Fruit fly (Drosophila melanogaster) whole organism, prepupa: Measurements from ENCODE around the gene Snx21.
A peak's percentile ranks its signal among the peaks of the same experiment; 100 is the strongest.

ENCODE experiments used
- Blimp-1 ChIP-seq: fragments of 200-800 bp; sonication (Bioruptor generic); optimal IDR thresholded peaks from 3 replicates; lab custom pipeline; 2017; ENCODE audit warnings: missing biosample characterization, missing genetic modification characterization, mild to moderate bottlenecking, moderate library complexity, missing genetic modification reagents
- CG10631 ChIP-seq: fragments of 200-800 bp; sonication (Bioruptor generic); optimal IDR thresholded peaks from 2 replicates; lab custom pipeline; 2016; ENCODE audit warnings: missing biosample characterization, missing genetic modification characterization
- CG10669 ChIP-seq: fragments of 200-800 bp; sonication (Bioruptor generic); optimal IDR thresholded peaks from 3 replicates; lab custom pipeline; 2018; ENCODE audit warnings: missing biosample characterization, mild to moderate bottlenecking, missing genetic modification characterization, moderate library complexity
- CG11294 ChIP-seq: fragments of 200-800 bp; sonication (Bioruptor generic); IDR thresholded peaks from 2 replicates; pipeline ENCODE4 v1.3.6; 2022; ENCODE audit warnings: missing biosample characterization, missing genetic modification characterization
- CG11762 ChIP-seq: fragments of 200-800 bp; sonication (Bioruptor generic); optimal IDR thresholded peaks from 3 replicates; lab custom pipeline; 2016; ENCODE audit warnings: missing biosample characterization, missing genetic modification characterization; ENCODE audit not compliant: insufficient read depth
- CG11902 ChIP-seq: fragments of 200-800 bp; sonication (Bioruptor generic); optimal IDR thresholded peaks from 3 replicates; lab custom pipeline; 2016; ENCODE audit warnings: missing biosample characterization, missing genetic modification characterization
- CG15336 ChIP-seq: fragments of 200-800 bp; sonication (Bioruptor generic); IDR thresholded peaks from 2 replicates; pipeline ENCODE4 v1.3.6; 2022; ENCODE audit warnings: missing biosample characterization, missing genetic modification characterization
- CG1621 ChIP-seq: fragments of 200-800 bp; sonication (Bioruptor generic); optimal IDR thresholded peaks from 3 replicates; lab custom pipeline; 2018; ENCODE audit warnings: missing biosample characterization, mild to moderate bottlenecking, missing genetic modification characterization
- CG16779 ChIP-seq: fragments of 200-800 bp; sonication (Bioruptor generic); optimal IDR thresholded peaks from 3 replicates; lab custom pipeline; 2017; ENCODE audit warnings: missing biosample characterization, mild to moderate bottlenecking, missing genetic modification characterization
- CG3032 ChIP-seq: fragments of 200-800 bp; optimal IDR thresholded peaks from 2 replicates; lab custom pipeline; 2019; ENCODE audit warnings: missing biosample characterization, mild to moderate bottlenecking, missing genetic modification characterization, moderate library complexity
- CG32006 ChIP-seq: fragments of 200-800 bp; sonication (Bioruptor generic); optimal IDR thresholded peaks from 3 replicates; lab custom pipeline; 2017; ENCODE audit warnings: missing biosample characterization, mild to moderate bottlenecking, missing genetic modification characterization
- CG34406 ChIP-seq: fragments of 200-800 bp; sonication (Bioruptor generic); optimal IDR thresholded peaks from 3 replicates; lab custom pipeline; 2016; ENCODE audit warnings: missing biosample characterization, missing genetic modification characterization
- CG3919 ChIP-seq: fragments of 200-800 bp; sonication (Bioruptor generic); optimal IDR thresholded peaks from 3 replicates; lab custom pipeline; 2016; ENCODE audit warnings: missing biosample characterization, missing genetic modification characterization
- CG6163 ChIP-seq: fragments of 200-800 bp; sonication (Bioruptor generic); IDR thresholded peaks from 3 replicates; pipeline ENCODE4 v1.3.6; 2022; ENCODE audit warnings: missing biosample characterization, missing genetic modification characterization
- CG6792 ChIP-seq: fragments of 200-800 bp; sonication (Bioruptor generic); optimal IDR thresholded peaks from 3 replicates; lab custom pipeline; 2016; ENCODE audit warnings: missing biosample characterization, missing genetic modification characterization
- CG6808 ChIP-seq: fragments of 200-800 bp; sonication (Bioruptor generic); optimal IDR thresholded peaks from 3 replicates; lab custom pipeline; 2017; ENCODE audit warnings: missing biosample characterization, missing genetic modification characterization, mild to moderate bottlenecking, moderate library complexity, missing genetic modification reagents
- CG6854 ChIP-seq: fragments of 200-800 bp; sonication (Bioruptor generic); optimal IDR thresholded peaks from 2 replicates; lab custom pipeline; 2017; ENCODE audit warnings: missing biosample characterization, mild to moderate bottlenecking, missing genetic modification characterization
- CG7368 ChIP-seq: fragments of 200-800 bp; sonication (Bioruptor generic); optimal IDR thresholded peaks from 3 replicates; lab custom pipeline; 2016; ENCODE audit warnings: missing biosample characterization, missing genetic modification characterization
- CG8119 ChIP-seq: fragments of 200-800 bp; sonication (Bioruptor generic); IDR thresholded peaks from 3 replicates; pipeline ENCODE4 v1.3.6; 2022; ENCODE audit warnings: missing biosample characterization, missing genetic modification characterization
- CG8319 ChIP-seq: fragments of 200-800 bp; sonication (Bioruptor generic); optimal IDR thresholded peaks from 3 replicates; lab custom pipeline; 2016; ENCODE audit warnings: missing biosample characterization, missing genetic modification characterization
- CG9139 ChIP-seq: fragments of 200-800 bp; sonication (Bioruptor generic); optimal IDR thresholded peaks from 3 replicates; lab custom pipeline; 2017; ENCODE audit warnings: missing biosample characterization, mild to moderate bottlenecking, missing genetic modification characterization
- Eip78C ChIP-seq: fragments of 200-800 bp; sonication (Bioruptor generic); peaks from one replicate; lab custom pipeline; 2016; ENCODE audit warnings: missing biosample characterization, missing genetic modification characterization
- Ets21C ChIP-seq: fragments of 200-800 bp; sonication (Bioruptor generic); optimal IDR thresholded peaks from 3 replicates; lab custom pipeline; 2016; ENCODE audit warnings: missing biosample characterization, missing genetic modification characterization
- Gug ChIP-seq: fragments of 200-800 bp; sonication (Bioruptor generic); IDR thresholded peaks from 2 replicates; pipeline ENCODE4 v1.3.6; 2022; ENCODE audit warnings: missing biosample characterization, missing genetic modification characterization
- Hr38 ChIP-seq: sonication (Bioruptor generic); optimal IDR thresholded peaks from 2 replicates; lab custom pipeline; 2016; ENCODE audit warnings: missing biosample characterization, missing genetic modification characterization
- Hr39 ChIP-seq: fragments of 200-800 bp; sonication (Bioruptor generic); optimal IDR thresholded peaks from 2 replicates; lab custom pipeline; 2016; ENCODE audit warnings: missing biosample characterization, missing genetic modification characterization
- Hr4 ChIP-seq: fragments of 200-800 bp; sonication (Bioruptor generic); optimal IDR thresholded peaks from 3 replicates; lab custom pipeline; 2016; ENCODE audit warnings: missing biosample characterization, missing genetic modification characterization
- Met ChIP-seq: fragments of 200-800 bp; sonication (Bioruptor generic); optimal IDR thresholded peaks from 3 replicates; lab custom pipeline; 2016; ENCODE audit warnings: missing biosample characterization, missing genetic modification characterization
- OdsH ChIP-seq: fragments of 200-800 bp; sonication (Bioruptor generic); optimal IDR thresholded peaks from 3 replicates; lab custom pipeline; 2016; ENCODE audit warnings: missing biosample characterization, missing genetic modification characterization
- Smox ChIP-seq: fragments of 200-800 bp; sonication (Bioruptor generic); optimal IDR thresholded peaks from 3 replicates; lab custom pipeline; 2016; ENCODE audit warnings: missing biosample characterization, missing genetic modification characterization
- Sox102F ChIP-seq: fragments of 200-800 bp; sonication (Bioruptor generic); optimal IDR thresholded peaks from 2 replicates; lab custom pipeline; 2016; ENCODE audit warnings: missing biosample characterization, mild to moderate bottlenecking, missing genetic modification characterization
- Sox14 ChIP-seq: fragments of 200-800 bp; sonication (Bioruptor generic); optimal IDR thresholded peaks from 3 replicates; lab custom pipeline; 2016; ENCODE audit warnings: missing biosample characterization, missing genetic modification characterization
- Sox15 ChIP-seq: fragments of 200-800 bp; sonication (Bioruptor generic); optimal IDR thresholded peaks from 3 replicates; lab custom pipeline; 2016; ENCODE audit warnings: missing biosample characterization, missing genetic modification characterization
- achi ChIP-seq: fragments of 200-800 bp; sonication (Bioruptor generic); optimal IDR thresholded peaks from 3 replicates; lab custom pipeline; 2016; ENCODE audit warnings: missing biosample characterization, missing genetic modification characterization
- acj6 ChIP-seq: fragments of 200-800 bp; sonication (Bioruptor generic); optimal IDR thresholded peaks from 3 replicates; lab custom pipeline; 2016; ENCODE audit warnings: missing biosample characterization, missing genetic modification characterization
- cyc ChIP-seq: fragments of 200-800 bp; sonication (Bioruptor generic); optimal IDR thresholded peaks from 3 replicates; lab custom pipeline; 2016; ENCODE audit warnings: missing biosample characterization, missing genetic modification characterization
- dac ChIP-seq: fragments of 200-800 bp; sonication (Bioruptor generic); optimal IDR thresholded peaks from 2 replicates; lab custom pipeline; 2017; ENCODE audit warnings: missing biosample characterization, mild to moderate bottlenecking, missing genetic modification characterization
- eg ChIP-seq: fragments of 200-800 bp; sonication (Bioruptor generic); IDR thresholded peaks from 3 replicates; pipeline ENCODE4 v1.3.6; 2022; ENCODE audit warnings: missing biosample characterization, missing genetic modification characterization
- esn ChIP-seq: fragments of 200-800 bp; sonication (Bioruptor generic); optimal IDR thresholded peaks from 2 replicates; lab custom pipeline; 2016; ENCODE audit warnings: missing biosample characterization, mild to moderate bottlenecking, missing genetic modification characterization, moderate library complexity
- fd85E ChIP-seq: fragments of 200-800 bp; sonication (Bioruptor generic); optimal IDR thresholded peaks from 3 replicates; lab custom pipeline; 2016; ENCODE audit warnings: missing biosample characterization, missing genetic modification characterization
- fkh ChIP-seq: fragments of 200-800 bp; sonication (Bioruptor generic); optimal IDR thresholded peaks from 3 replicates; lab custom pipeline; 2017; ENCODE audit warnings: missing biosample characterization, mild to moderate bottlenecking, missing genetic modification characterization, moderate library complexity
- net ChIP-seq: fragments of 200-800 bp; sonication (Bioruptor generic); optimal IDR thresholded peaks from 3 replicates; lab custom pipeline; 2016; ENCODE audit warnings: missing biosample characterization, missing genetic modification characterization
- pdm3 ChIP-seq: fragments of 200-800 bp; sonication (Bioruptor generic); optimal IDR thresholded peaks from 3 replicates; lab custom pipeline; 2016; ENCODE audit warnings: missing biosample characterization, missing genetic modification characterization
- salr ChIP-seq, 2 experiments: fragments of 200-800 bp; sonication (Bioruptor generic); optimal IDR thresholded peaks; 3 replicates each; lab custom pipeline; 2016 to 2018; ENCODE audit warnings: missing biosample characterization in 2 of 2, missing genetic modification characterization in 2 of 2, mild to moderate bottlenecking in 1 of 2
- spab ChIP-seq: fragments of 200-800 bp; sonication (Bioruptor generic); optimal IDR thresholded peaks from 2 replicates; lab custom pipeline; 2017; ENCODE audit warnings: missing biosample characterization, mild to moderate bottlenecking, missing genetic modification characterization, missing genetic modification reagents
- ss ChIP-seq, 2 experiments: fragments of 200-800 bp; sonication (Bioruptor generic); optimal IDR thresholded peaks; 2 replicates in 1 of 2; 3 replicates in 1 of 2; lab custom pipeline; 2017 to 2018; ENCODE audit warnings: mild to moderate bottlenecking in 2 of 2, missing biosample characterization in 2 of 2, missing genetic modification characterization in 2 of 2, moderate library complexity in 1 of 2
- svp ChIP-seq: fragments of 200-800 bp; sonication (Bioruptor generic); peaks from one replicate; lab custom pipeline; 2016; ENCODE audit warnings: missing biosample characterization, missing genetic modification characterization
- vri ChIP-seq: fragments of 200-800 bp; sonication (Bioruptor generic); optimal IDR thresholded peaks from 3 replicates; lab custom pipeline; 2016; ENCODE audit warnings: missing biosample characterization, mild to moderate bottlenecking, missing genetic modification characterization

Gene Snx21

dm6 chr2L:2734946-2735345 is 30.5 kb downstream of the Snx21 start:
- peak; percentile 11 for TF ChIP-seq CG1621
- TF ChIP-seq cyc (GFP tag; lab: Kevin White, UChicago): no peak
- TF ChIP-seq Sox15 (GFP tag; lab: Kevin White, UChicago): no peak
- no peak for TF ChIP-seq CG6163 (GFP tag; lab: Robert Waterston, UW)
- TF ChIP-seq pdm3: peak; percentile 17
- peak; percentile 72 for TF ChIP-seq Eip78C (GFP tag; lab: Kevin White, UChicago)
- peak; percentile 40 for TF ChIP-seq CG10631 (GFP tag; lab: Kevin White, UChicago)
- TF ChIP-seq CG3919 (GFP tag; lab: Kevin White, UChicago): peak; percentile 5
- no peak for TF ChIP-seq CG16779
- TF ChIP-seq Met (GFP tag; lab: Kevin White, UChicago): no peak
- peak; percentile 30 for TF ChIP-seq CG10669 (GFP tag; lab: Kevin White, UChicago)
- TF ChIP-seq spab (GFP tag; lab: Kevin White, UChicago): peak; percentile 3
- TF ChIP-seq achi (GFP tag; lab: Kevin White, UChicago): peak; percentile 6
- no peak for TF ChIP-seq svp (GFP tag; lab: Kevin White, UChicago)
- TF ChIP-seq CG32006 (GFP tag; lab: Kevin White, UChicago): peak; percentile 32
- TF ChIP-seq CG11294 (GFP tag; lab: Robert Waterston, UW): 0 out of 2 replicates have a peak, but pooled peaks have one; percentile 15
- TF ChIP-seq salr (GFP tag; optimal IDR thresholded peaks at IDR 0.05; lab: Kevin White, UChicago): peak in 1 of 2 experiments; percentile 4
- no peak for TF ChIP-seq Gug (GFP tag; lab: Robert Waterston, UW)

dm6 chr2L:2734215-2734614 is 31.2 kb downstream of the Snx21 start:
- TF ChIP-seq Sox15 (GFP tag; lab: Kevin White, UChicago) (peak; percentile 60), CG16779 (peak; percentile 48), CG32006 (GFP tag; lab: Kevin White, UChicago) (peak; percentile 86), CG9139 (GFP tag; lab: Kevin White, UChicago) (peak; percentile 82), Hr38 (GFP tag; lab: Kevin White, UChicago) (no peak), esn (GFP tag; lab: Kevin White, UChicago) (peak; percentile 81), CG11902 (GFP tag; lab: Kevin White, UChicago) (peak; percentile 67), CG11762 (GFP tag; lab: Kevin White, UChicago) (peak; percentile 77), CG15336 (GFP tag; lab: Robert Waterston, UW) (peak; percentile 82), Ets21C (GFP tag; lab: Kevin White, UChicago) (peak; percentile 64), Smox (GFP tag; lab: Kevin White, UChicago) (peak; percentile 61), CG10631 (GFP tag; lab: Kevin White, UChicago) (peak; percentile 84), CG7368 (peak; percentile 72), CG1621 (peak; percentile 79), eg (peak; percentile 76), CG3032 (tag; lab: Kevin White, UChicago) (peak; percentile 90), Eip78C (GFP tag; lab: Kevin White, UChicago) (peak; percentile 94), Sox14 (GFP tag; lab: Kevin White, UChicago) (peak; percentile 86), spab (GFP tag; lab: Kevin White, UChicago) (peak; percentile 89), CG6163 (GFP tag; lab: Robert Waterston, UW) (peak; percentile 76), salr (GFP tag; optimal IDR thresholded peaks at IDR 0.05; lab: Kevin White, UChicago) (peak; percentile 69 to 79), fkh (GFP tag; lab: Kevin White, UChicago) (no peak), CG34406 (GFP tag; lab: Kevin White, UChicago) (peak; percentile 66), OdsH (GFP tag; lab: Kevin White, UChicago) (peak; percentile 84), CG8319 (GFP tag; lab: Kevin White, UChicago) (peak; percentile 70), svp (GFP tag; lab: Kevin White, UChicago) (peak; percentile 90), CG6854 (no peak), fd85E (GFP tag; lab: Kevin White, UChicago) (no peak), net (GFP tag; lab: Kevin White, UChicago) (peak; percentile 73), Blimp-1 (GFP tag; lab: Kevin White, UChicago) (peak; percentile 31), CG6792 (peak; percentile 76), Sox102F (no peak), dac (GFP tag; lab: Kevin White, UChicago) (peak; percentile 36), ss (GFP tag; optimal IDR thresholded peaks at IDR 0.05; lab: Kevin White, UChicago) (peak; percentile 83 to 87), acj6 (GFP tag; lab: Kevin White, UChicago) (peak; percentile 86), Hr39 (peak; percentile 78), CG8119 (GFP tag; lab: Robert Waterston, UW) (peak; percentile 81), achi (GFP tag; lab: Kevin White, UChicago) (peak; percentile 84), Gug (GFP tag; lab: Robert Waterston, UW) (peak; percentile 79), pdm3 (peak; percentile 83), CG6808 (GFP tag; lab: Kevin White, UChicago) (peak; percentile 91), vri (GFP tag; lab: Kevin White, UChicago) (peak; percentile 16), Hr4 (GFP tag; lab: Kevin White, UChicago) (peak; percentile 74), CG10669 (GFP tag; lab: Kevin White, UChicago) (peak; percentile 91)
